Worm (Caenorhabditis elegans): Measurements from ENCODE around the gene srx-78.
"Not testable (repeated sequence)": the region's sequence is repeated elsewhere in the genome, so short reads cannot be mapped to it uniquely, and the experiment has no call there.

srx-78 gene

DNA sequence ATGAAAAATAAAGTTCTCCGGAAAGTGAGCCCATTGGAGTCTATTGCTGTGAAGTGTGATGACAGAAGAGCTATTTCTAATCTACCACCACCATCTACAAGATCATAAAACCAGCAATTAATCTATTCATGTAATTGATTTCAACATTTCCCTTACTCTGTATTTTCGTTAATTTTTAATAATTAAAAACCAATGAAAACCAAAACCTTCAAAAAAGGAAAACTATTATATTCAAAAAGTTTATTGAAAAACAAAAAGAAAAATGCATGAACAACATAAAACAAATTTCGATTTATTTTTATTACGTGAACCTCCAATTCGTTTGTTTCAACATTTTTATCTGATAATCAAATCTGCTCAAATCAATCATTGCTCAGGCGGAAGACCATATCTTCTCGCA lies 4.6 kb downstream of the srx-78 start, which contains the start of gene C01G10.1:
TSS of gene C01G10.1 (plus strand) at position 301 of the 400 bp plus-strand sequence.
- no peak for TF ChIP-seq ztf-4 (tag; optimal IDR thresholded peaks at IDR 0.05)
- no peak for TF ChIP-seq fos-1 (tag; optimal IDR thresholded peaks at IDR 0.05)
- no peak for TF ChIP-seq tbx-2 (tag; optimal IDR thresholded peaks at IDR 0.05)
- TF ChIP-seq nhr-11 (tag; optimal IDR thresholded peaks at IDR 0.05) = no peak
- no peak for TF ChIP-seq ceh-82 (tag; optimal IDR thresholded peaks at IDR 0.05)
- no peak for TF ChIP-seq nhr-77 (tag; optimal IDR thresholded peaks at IDR 0.05)
- no peak for TF ChIP-seq daf-12 (tag; optimal IDR thresholded peaks at IDR 0.05)
- no peak for TF ChIP-seq snpc-4 (tag; optimal IDR thresholded peaks at IDR 0.05)
- no peak for TF ChIP-seq skn-1 (tag; optimal IDR thresholded peaks at IDR 0.05)
- TF ChIP-seq lsy-12 (tag; optimal IDR thresholded peaks at IDR 0.05) = no peak
- no peak for TF ChIP-seq nhr-237 (tag; optimal IDR thresholded peaks at IDR 0.05)
- no peak for TF ChIP-seq egl-5 (tag; optimal IDR thresholded peaks at IDR 0.05)
- no peak for TF ChIP-seq nhr-12 (tag; optimal IDR thresholded peaks at IDR 0.05)
- no peak for TF ChIP-seq nhr-28 (tag; optimal IDR thresholded peaks at IDR 0.05)
- no peak for TF ChIP-seq mml-1 (tag; optimal IDR thresholded peaks at IDR 0.05)
- TF ChIP-seq R02D3.7 (tag; optimal IDR thresholded peaks at IDR 0.05) = no peak
- TF ChIP-seq mdl-1 (tag; optimal IDR thresholded peaks at IDR 0.05) = no peak
- no peak for TF ChIP-seq fkh-10 (GFP tag; optimal IDR thresholded peaks at IDR 0.05)
- no peak for TF ChIP-seq fkh-2 (tag; optimal IDR thresholded peaks at IDR 0.05)
- no peak for TF ChIP-seq zag-1 (tag; optimal IDR thresholded peaks at IDR 0.05)

ce11 chrV:15105893-15106598 lies 11.2 kb downstream of the srx-78 start, which contains the start of gene C01G10.14:
Gene C01G10.14 (minus strand): TSS chrV:15105943.
- not testable (repeated sequence) for TF ChIP-seq elt-3, skn-1, elt-1 (tag; optimal IDR thresholded peaks at IDR 0.05)

- TF ChIP-seq ama-1 (optimal IDR thresholded peaks at IDR 0.05) (no peak), egl-27 (tag; optimal IDR thresholded peaks at IDR 0.05) (no peak), R02D3.7 (tag; optimal IDR thresholded peaks at IDR 0.05) (no peak), lsy-12 (tag; optimal IDR thresholded peaks at IDR 0.05) (no peak), fkh-10 (GFP tag; optimal IDR thresholded peaks at IDR 0.05) (no peak), ceh-16 (tag; optimal IDR thresholded peaks at IDR 0.05) (no peak), pha-4 (tag; optimal IDR thresholded peaks at IDR 0.05) (no peak), snpc-4 (tag; optimal IDR thresholded peaks at IDR 0.05) (no peak)
Observed at ce11 chrV:15109260-15109659, 14.4 kb downstream of the srx-78 start, which contains the start of gene Y75B12A.2. Gene Y75B12A.2 (plus strand): TSS chrV:15109560.

- no peak for TF ChIP-seq ztf-4 (tag; optimal IDR thresholded peaks at IDR 0.05)
- no peak for TF ChIP-seq egl-5 (tag; optimal IDR thresholded peaks at IDR 0.05)
- no peak for TF ChIP-seq nhr-28 (tag; optimal IDR thresholded peaks at IDR 0.05)
- TF ChIP-seq jun-1 (tag; optimal IDR thresholded peaks at IDR 0.05) = no peak
- no peak for TF ChIP-seq elt-1 (tag; optimal IDR thresholded peaks at IDR 0.05)
- no peak for TF ChIP-seq pha-4 (tag; optimal IDR thresholded peaks at IDR 0.05)
- no peak for TF ChIP-seq lsy-12 (tag; optimal IDR thresholded peaks at IDR 0.05)
- TF ChIP-seq ceh-9 (tag; optimal IDR thresholded peaks at IDR 0.05) = no peak
- no peak for TF ChIP-seq R02D3.7 (tag; optimal IDR thresholded peaks at IDR 0.05)
Observed at ce11 chrV:15111660-15112059, 16.8 kb downstream of the srx-78 start, which contains the start of gene T01G5.7. Gene T01G5.7 (plus strand): TSS chrV:15111960.

DNA sequence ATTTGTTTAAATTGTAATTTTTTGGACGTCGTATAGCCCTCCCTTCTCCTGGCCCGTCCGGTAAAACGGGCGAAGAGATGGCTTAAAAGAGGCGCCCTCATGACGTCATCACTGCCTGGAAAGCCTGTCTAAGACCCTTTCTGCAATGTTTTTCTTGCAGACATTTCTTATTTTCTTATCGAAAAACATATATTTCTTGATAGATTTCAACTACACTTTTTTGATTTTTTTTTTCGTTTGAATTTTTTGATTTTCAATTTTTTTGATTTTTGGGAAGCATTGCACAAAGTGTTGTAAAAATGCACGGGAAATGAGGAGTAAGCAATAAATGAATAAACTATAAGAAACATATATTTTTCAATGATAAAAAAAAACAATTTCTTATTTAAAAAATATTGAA lies 19.1 kb downstream of the srx-78 start, which contains the start of gene T01G5.6:
TSS of gene T01G5.6 (minus strand) at position 101 of the 400 bp plus-strand sequence.
- no peak for TF ChIP-seq ceh-82 (tag; optimal IDR thresholded peaks at IDR 0.05)
- TF ChIP-seq daf-12 (tag; optimal IDR thresholded peaks at IDR 0.05) = no peak
- no peak for TF ChIP-seq unc-39 (tag; optimal IDR thresholded peaks at IDR 0.05)
- TF ChIP-seq nhr-12 (tag; optimal IDR thresholded peaks at IDR 0.05) = no peak
- no peak for TF ChIP-seq ceh-28 (tag; optimal IDR thresholded peaks at IDR 0.05)
- no peak for TF ChIP-seq nhr-67 (tag; optimal IDR thresholded peaks at IDR 0.05)
- TF ChIP-seq ztf-4 (tag; optimal IDR thresholded peaks at IDR 0.05) = no peak
- no peak for TF ChIP-seq mml-1 (tag; optimal IDR thresholded peaks at IDR 0.05)
- TF ChIP-seq fkh-2 (tag; optimal IDR thresholded peaks at IDR 0.05) = no peak
- no peak for TF ChIP-seq nhr-28 (tag; optimal IDR thresholded peaks at IDR 0.05)
- TF ChIP-seq lin-15B (tag; optimal IDR thresholded peaks at IDR 0.05) = no peak
